Fruit fly (Drosophila melanogaster) whole organism, wandering third instar larva: ENCODE measurements around the gene lectin-21Ca.

Experiments
- Dfd ChIP-seq: fragments of >200 bp; optimal IDR thresholded peaks from 2 replicates; lab custom pipeline; 2017; ENCODE audit warnings: missing biosample characterization, missing genetic modification characterization
- HLH106 ChIP-seq: fragments of 200-800 bp; optimal IDR thresholded peaks from 3 replicates; lab custom pipeline; 2019; ENCODE audit warnings: missing biosample characterization, mild to moderate bottlenecking, missing genetic modification characterization, moderate library complexity
- Hr83 ChIP-seq: fragments of 200-300 bp; sonication (Bioruptor generic); optimal IDR thresholded peaks from 2 replicates; lab custom pipeline; 2016; ENCODE audit warnings: missing biosample characterization, mild to moderate bottlenecking, missing genetic modification characterization, moderate library complexity; ENCODE audit not compliant: poor library complexity, severe bottlenecking
- Rel ChIP-seq, 2 experiments: fragments of 200-800 bp; sonication (Bioruptor generic) in 1 of 2; optimal IDR thresholded peaks; 2 replicates in 1 of 2; 3 replicates in 1 of 2; lab custom pipeline; 2016 to 2019; ENCODE audit warnings: mild to moderate bottlenecking in 2 of 2, missing biosample characterization in 2 of 2, missing genetic modification characterization in 2 of 2, moderate library complexity in 1 of 2
- jim ChIP-seq: fragments of 175-275, 200-325 bp; sonication (Bioruptor generic); optimal IDR thresholded peaks from 2 replicates; lab custom pipeline; 2016; ENCODE audit warnings: missing biosample characterization, mild to moderate bottlenecking, missing genetic modification characterization

- TF ChIP-seq Rel (GFP tag; optimal IDR thresholded peaks at IDR 0.05; lab: Kevin White, UChicago): no peak
- TF ChIP-seq Rel (tag; optimal IDR thresholded peaks at IDR 0.05; lab: Kevin White, UChicago): no peak
- TF ChIP-seq HLH106 (tag; lab: Kevin White, UChicago): no peak
- no peak for TF ChIP-seq jim (GFP tag; lab: Kevin White, UChicago)
- TF ChIP-seq Dfd (GFP tag; lab: Kevin White, UChicago): no peak
- TF ChIP-seq Hr83 (GFP tag; lab: Kevin White, UChicago): no peak
These were observed 36.6 kb downstream of the lectin-21Ca start for dm6 chr2L:660979-661378.
